Worm (Caenorhabditis elegans) whole organism, L3 larva: Measurements from ENCODE around the gene srab-11.

Experiments
- ceh-16 ChIP-seq: sonication (generic microtip); optimal IDR thresholded peaks from 2 replicates; lab custom pipeline; 2017; ENCODE audit warnings: missing biosample characterization, missing genetic modification characterization
- fkh-10 ChIP-seq: sonication (generic microtip); optimal IDR thresholded peaks from 2 replicates; lab custom pipeline; 2017; ENCODE audit warnings: missing biosample characterization, missing genetic modification reagents, missing genetic modification characterization
- mml-1 ChIP-seq: fragments of 150-350 bp; sonication (generic microtip); optimal IDR thresholded peaks from 3 replicates; lab custom pipeline; 2014; ENCODE audit warnings: missing biosample characterization, missing genetic modification characterization
- nhr-28 ChIP-seq: fragments of 150-350 bp; optimal IDR thresholded peaks from 2 replicates; lab custom pipeline; 2014; ENCODE audit warnings: missing biosample characterization, missing genetic modification characterization
- nhr-67 ChIP-seq: fragments of 150-350 bp; optimal IDR thresholded peaks from 2 replicates; lab custom pipeline; 2014; ENCODE audit warnings: missing biosample characterization, missing genetic modification characterization

- TF ChIP-seq fkh-10 (GFP tag; lab: Kevin White, UChicago) (no peak), ceh-16 (tag; lab: Kevin White, UChicago) (no peak), nhr-67 (no peak), nhr-28 (tag; lab: Kevin White, UChicago) (no peak), mml-1 (tag; lab: Kevin White, UChicago) (no peak)
These were observed 1.6 kb downstream of the srab-11 start for ce11 chrV:3145241-3145640.
